Worm (Caenorhabditis elegans) whole organism, L4 larva: ENCODE results near the gene sru-37.
A peak's percentile ranks its signal among the peaks of the same experiment; 100 is the strongest.

Source experiments
- F37D6.2 ChIP-seq: sonication (generic microtip); optimal IDR thresholded peaks from 2 replicates; lab custom pipeline; 2016; ENCODE audit warnings: mild to moderate bottlenecking, missing genetic modification characterization, missing compliant biosample characterization
- Y105C5A.15 ChIP-seq: fragments of 200-800 bp; sonication (Bioruptor generic); IDR thresholded peaks from 2 replicates; pipeline ENCODE4 v1.3.6; 2022; ENCODE audit warnings: missing genetic modification characterization, missing compliant biosample characterization
- Y48G9A.11 ChIP-seq: fragments of 200-800 bp; sonication (Bioruptor generic); IDR thresholded peaks from 2 replicates; pipeline ENCODE4 v1.3.6; 2022; ENCODE audit warnings: missing genetic modification reagents, missing genetic modification characterization, missing compliant biosample characterization
- Y75B8A.6 ChIP-seq: fragments of 200-800 bp; sonication (Bioruptor generic); IDR thresholded peaks from 2 replicates; pipeline ENCODE4 v1.3.6; 2022; ENCODE audit warnings: missing genetic modification reagents, missing genetic modification characterization, missing compliant biosample characterization
- ZK546.5 ChIP-seq, 2 experiments: sonication (generic microtip); optimal IDR thresholded peaks; 2 replicates each; lab custom pipeline; 2017; ENCODE audit warnings: missing biosample characterization in 2 of 2, missing genetic modification characterization in 2 of 2
- aha-1 ChIP-seq: fragments of 150-350 bp; peaks from one replicate; lab custom pipeline; 2014; ENCODE audit warnings: missing biosample characterization, missing genetic modification characterization
- aly-2 ChIP-seq: sonication (generic microtip); optimal IDR thresholded peaks from 2 replicates; lab custom pipeline; 2018; ENCODE audit warnings: missing biosample characterization, missing genetic modification characterization
- ceh-32 ChIP-seq: sonication (generic microtip); optimal IDR thresholded peaks from 2 replicates; lab custom pipeline; 2016; ENCODE audit warnings: mild to moderate bottlenecking, missing genetic modification characterization, missing compliant biosample characterization; ENCODE audit not compliant: poor library complexity
- daf-12 ChIP-seq: fragments of 150-350 bp; optimal IDR thresholded peaks from 2 replicates; lab custom pipeline; 2014; ENCODE audit warnings: missing biosample characterization, missing genetic modification reagents, missing genetic modification characterization
- duxl-1 ChIP-seq: sonication (generic microtip); optimal IDR thresholded peaks from 2 replicates; lab custom pipeline; 2016; ENCODE audit warnings: mild to moderate bottlenecking, missing genetic modification characterization, moderate library complexity, missing compliant biosample characterization; ENCODE audit not compliant: poor library complexity
- dve-1 ChIP-seq: sonication (generic microtip); optimal IDR thresholded peaks from 2 replicates; lab custom pipeline; 2017; ENCODE audit warnings: antibody characterized with exemption, mild to moderate bottlenecking, missing genetic modification characterization, missing compliant biosample characterization; ENCODE audit not compliant: insufficient read depth
- egl-27 ChIP-seq: sonication (generic microtip); optimal IDR thresholded peaks from 3 replicates; lab custom pipeline; 2017; ENCODE audit warnings: missing biosample characterization, missing genetic modification reagents, missing genetic modification characterization
- gei-8 ChIP-seq: fragments of 200-800 bp; sonication (Bioruptor generic); optimal IDR thresholded peaks from 2 replicates; lab custom pipeline; 2018; ENCODE audit warnings: mild to moderate bottlenecking, missing genetic modification characterization, missing compliant biosample characterization
- lim-7 ChIP-seq: fragments of 200-800 bp; sonication (Bioruptor generic); IDR thresholded peaks from 2 replicates; pipeline ENCODE4 v1.3.6; 2022; ENCODE audit warnings: missing genetic modification characterization, missing compliant biosample characterization
- lin-1 ChIP-seq: fragments of 200-800 bp; sonication (Bioruptor generic); IDR thresholded peaks from 2 replicates; pipeline ENCODE4 v1.3.6; 2022; ENCODE audit warnings: missing genetic modification reagents, missing genetic modification characterization, missing compliant biosample characterization
- lin-13 ChIP-seq: fragments of 150-350 bp; optimal IDR thresholded peaks from 2 replicates; lab custom pipeline; 2014; ENCODE audit warnings: missing biosample characterization, missing genetic modification reagents, missing genetic modification characterization
- lin-29 ChIP-seq: fragments of 200-800 bp; sonication (Bioruptor generic); IDR thresholded peaks from 2 replicates; pipeline ENCODE4 v1.3.6; 2022; ENCODE audit warnings: missing genetic modification reagents, missing genetic modification characterization, missing compliant biosample characterization
- lin-38 ChIP-seq: fragments of 200-800 bp; sonication (Bioruptor generic); IDR thresholded peaks from 2 replicates; pipeline ENCODE4 v1.3.6; 2022; ENCODE audit warnings: missing genetic modification reagents, missing genetic modification characterization, missing compliant biosample characterization
- madf-5 ChIP-seq, 2 experiments: fragments of 200-800 bp; sonication (Bioruptor generic); IDR thresholded peaks; 2 replicates each; pipeline ENCODE4 v1.3.6; 2022; ENCODE audit warnings: missing compliant biosample characterization in 2 of 2, missing genetic modification characterization in 2 of 2
- madf-9 ChIP-seq: fragments of 200-800 bp; sonication (Bioruptor generic); conservative IDR thresholded peaks from 2 replicates; pipeline ENCODE4 v1.3.6; 2022; ENCODE audit warnings: missing genetic modification reagents, missing genetic modification characterization, missing compliant biosample characterization
- nhr-237 ChIP-seq: sonication (generic microtip); optimal IDR thresholded peaks from 2 replicates; lab custom pipeline; 2017; ENCODE audit warnings: missing biosample characterization, missing genetic modification characterization
- nhr-25 ChIP-seq: sonication (generic microtip); optimal IDR thresholded peaks from 2 replicates; lab custom pipeline; 2017; ENCODE audit warnings: missing genetic modification characterization, mild to moderate bottlenecking, missing compliant biosample characterization, antibody characterized with exemption, moderate library complexity, borderline replicate concordance; ENCODE audit not compliant: insufficient read depth
- nhr-6 ChIP-seq: fragments of 150-350 bp; optimal IDR thresholded peaks from 2 replicates; lab custom pipeline; 2014; ENCODE audit warnings: missing biosample characterization, missing genetic modification characterization
- nhr-76 ChIP-seq: fragments of 150-350 bp; optimal IDR thresholded peaks from 2 replicates; lab custom pipeline; 2014; ENCODE audit warnings: missing biosample characterization, missing genetic modification characterization
- php-3 ChIP-seq: fragments of 200-800 bp; sonication (Bioruptor generic); IDR thresholded peaks from 2 replicates; pipeline ENCODE4 v1.3.6; 2022; ENCODE audit warnings: missing genetic modification reagents, missing genetic modification characterization, missing compliant biosample characterization
- set-16 ChIP-seq: fragments of 200-800 bp; sonication (Bioruptor generic); IDR thresholded peaks from 2 replicates; pipeline ENCODE4 v1.3.6; 2022; ENCODE audit warnings: missing genetic modification reagents, missing genetic modification characterization, missing compliant biosample characterization
- skn-1 ChIP-seq: fragments of 150-350 bp; optimal IDR thresholded peaks from 2 replicates; lab custom pipeline; 2014; ENCODE audit warnings: missing biosample characterization, missing genetic modification characterization
- snpc-1.2 ChIP-seq: fragments of 200-800 bp; sonication (Bioruptor generic); IDR thresholded peaks from 2 replicates; pipeline ENCODE4 v1.3.6; 2022; ENCODE audit warnings: missing genetic modification reagents, missing genetic modification characterization, missing compliant biosample characterization
- spr-1 ChIP-seq: sonication (generic microtip); optimal IDR thresholded peaks from 2 replicates; lab custom pipeline; 2016; ENCODE audit warnings: mild to moderate bottlenecking, missing genetic modification characterization, missing compliant biosample characterization
- spr-3 ChIP-seq: fragments of 200-800 bp; sonication (Bioruptor generic); optimal IDR thresholded peaks from 2 replicates; lab custom pipeline; 2018; ENCODE audit warnings: mild to moderate bottlenecking, missing genetic modification characterization, missing compliant biosample characterization
- unc-62 ChIP-seq, 3 experiments: fragments of 150-350 bp in 1 of 3; sonication (generic microtip); optimal IDR thresholded peaks in 2 of 3; peaks in 1 of 3; 1 replicate in 1 of 3; 2 replicates in 2 of 3; lab custom pipeline; 2014 to 2017; ENCODE audit warnings: missing biosample characterization in 3 of 3, missing genetic modification characterization in 3 of 3, missing genetic modification reagents in 3 of 3, missing genotype in 1 of 3
- vab-7 ChIP-seq: fragments of 200-800 bp; sonication (Bioruptor generic); IDR thresholded peaks from 2 replicates; pipeline ENCODE4 v1.3.6; 2022; ENCODE audit warnings: missing genetic modification reagents, missing genetic modification characterization, missing compliant biosample characterization
- zip-11 ChIP-seq: fragments of 200-800 bp; sonication (Bioruptor generic); IDR thresholded peaks from 2 replicates; pipeline ENCODE4 v1.3.6; 2022; ENCODE audit warnings: missing genetic modification characterization, missing compliant biosample characterization
- zip-2 ChIP-seq: fragments of 150-350 bp; optimal IDR thresholded peaks from 2 replicates; lab custom pipeline; 2014; ENCODE audit warnings: missing biosample characterization, missing genetic modification characterization
- ztf-11 ChIP-seq: fragments of 150-350 bp; optimal IDR thresholded peaks from 2 replicates; lab custom pipeline; 2014; ENCODE audit warnings: missing biosample characterization, missing genetic modification characterization
- ztf-7 ChIP-seq: fragments of 150-350 bp; optimal IDR thresholded peaks from 2 replicates; lab custom pipeline; 2014; ENCODE audit warnings: missing biosample characterization, missing genetic modification characterization

The sru-37 gene

ce11 chrV:9812216-9812615 lies 7.0 kb downstream of the sru-37 start:
- TF ChIP-seq nhr-6 (tag; lab: Kevin White, UChicago) (no peak), aha-1 (tag; lab: Kevin White, UChicago) (peak; percentile 93)

ce11 chrV:9813527-9813926 lies 8.3 kb downstream of the sru-37 start, which contains the start of gene sru-30:
sru-30 (plus strand) TSS chrV:9813827.
- TF ChIP-seq nhr-76 (tag; lab: Kevin White, UChicago) (no peak), nhr-237 (no peak), zip-2 (no peak), madf-9 (GFP tag; lab: Robert Waterston, UW) (no peak), lim-7 (GFP tag; lab: Robert Waterston, UW) (no peak), Y105C5A.15 (GFP tag; lab: Robert Waterston, UW) (no peak), zip-11 (GFP tag; lab: Robert Waterston, UW) (no peak)
- TF ChIP-seq, all 104 proteins: peak for 0

ce11 chrV:9816390-9816789 lies 11.1 kb downstream of the sru-37 start, which contains the start of gene sru-31:
sru-31 (plus strand) TSS chrV:9816690.
- TF ChIP-seq madf-5 (GFP tag; IDR thresholded peaks at IDR 0.05; lab: Robert Waterston, UW) (no peak), lin-29 (GFP tag; lab: Robert Waterston, UW) (no peak), daf-12 (tag; lab: Kevin White, UChicago) (no peak), lin-38 (GFP tag; lab: Robert Waterston, UW) (no peak), lin-1 (GFP tag; lab: Robert Waterston, UW) (no peak), snpc-1.2 (GFP tag; lab: Robert Waterston, UW) (no peak), Y48G9A.11 (GFP tag; lab: Robert Waterston, UW) (no peak), madf-9 (GFP tag; lab: Robert Waterston, UW) (no peak), dve-1 (tag; lab: Kevin White, UChicago) (no peak), aly-2 (tag; lab: Kevin White, UChicago) (no peak), zip-11 (GFP tag; lab: Robert Waterston, UW) (no peak), aha-1 (tag; lab: Kevin White, UChicago) (no peak), egl-27 (no peak), ceh-32 (tag; lab: Kevin White, UChicago) (no peak), vab-7 (no peak), skn-1 (tag; lab: Kevin White, UChicago) (no peak)

ce11 chrV:9821724-9822123 lies 16.5 kb downstream of the sru-37 start, which contains the start of gene str-193:
str-193 (minus strand) TSS chrV:9821824.
- TF ChIP-seq unc-62 (GFP tag; optimal IDR thresholded peaks at IDR 0.05 in 1 of 2; lab: Kevin White, UChicago), result peak in 1 of 2 experiments; percentile 6
- TF ChIP-seq unc-62 (tag; optimal IDR thresholded peaks at IDR 0.05; lab: Kevin White, UChicago), result no peak
- no peak for TF ChIP-seq php-3 (GFP tag; lab: Robert Waterston, UW)
- TF ChIP-seq Y105C5A.15 (GFP tag; lab: Robert Waterston, UW), result no peak

- TF ChIP-seq nhr-237 (no peak), set-16 (GFP tag; lab: Robert Waterston, UW) (no peak)
These were observed 18.9 kb downstream of the sru-37 start, which contains the start of gene str-2 for ce11 chrV:9824149-9824548. str-2 (minus strand) TSS chrV:9824249.

- TF ChIP-seq Y75B8A.6 (no peak), nhr-237 (no peak), lim-7 (GFP tag; lab: Robert Waterston, UW) (no peak)
These were observed 28.6 kb downstream of the sru-37 start, which contains the start of gene sru-40 for ce11 chrV:9833900-9834299. sru-40 (minus strand) TSS chrV:9834000.

ce11 chrV:9835945-9836344 lies 30.7 kb downstream of the sru-37 start, which contains the start of gene sru-38:
sru-38 (minus strand) TSS chrV:9836045.
- no peak for TF ChIP-seq ztf-11
- TF ChIP-seq nhr-25 (tag; lab: Kevin White, UChicago), result no peak
- TF ChIP-seq ceh-32 (tag; lab: Kevin White, UChicago), result no peak
- TF ChIP-seq lin-13, result no peak
- TF ChIP-seq ztf-7, result no peak
- no peak for TF ChIP-seq Y48G9A.11 (GFP tag; lab: Robert Waterston, UW)
- no peak for TF ChIP-seq spr-1 (tag; lab: Kevin White, UChicago)
- no peak for TF ChIP-seq zip-11 (GFP tag; lab: Robert Waterston, UW)
- no peak for TF ChIP-seq spr-3
- no peak for TF ChIP-seq ZK546.5 (tag; optimal IDR thresholded peaks at IDR 0.05; lab: Kevin White, UChicago)
- no peak for TF ChIP-seq F37D6.2 (tag; lab: Kevin White, UChicago)
- no peak for TF ChIP-seq zip-2
- no peak for TF ChIP-seq gei-8 (GFP tag; lab: Kevin White, UChicago)
- TF ChIP-seq egl-27, result no peak
- no peak for TF ChIP-seq duxl-1
